Worm (Caenorhabditis elegans): ENCODE results near the gene Y56A3A.16.

Y56A3A.16 gene

DNA sequence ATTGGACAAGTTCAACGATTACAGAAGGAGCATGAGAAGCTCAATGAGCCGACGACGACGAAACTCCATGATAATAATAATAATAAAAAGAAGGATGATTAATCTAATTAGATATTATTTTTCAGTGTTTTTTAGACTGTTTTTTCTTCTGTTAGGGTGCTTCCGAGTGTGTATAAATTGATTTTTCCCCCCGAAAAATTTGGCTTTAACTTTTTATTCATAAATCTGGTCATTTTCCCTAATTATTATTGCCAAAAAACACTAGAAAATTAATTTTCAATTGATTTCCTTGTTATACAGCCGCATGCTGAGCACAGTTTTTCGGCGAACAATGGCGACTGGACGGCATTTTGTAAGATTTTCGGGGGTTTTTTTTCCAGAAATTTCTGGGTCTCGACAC is 9.5 kb upstream of the Y56A3A.16 start, which contains the start of gene nft-1:
TSS of gene nft-1 (plus strand) at position 301 of the 400 bp plus-strand sequence.
- TF ChIP-seq efl-1 (optimal IDR thresholded peaks at IDR 0.05) (no peak), efl-1 (GFP tag; optimal IDR thresholded peaks at IDR 0.05 in 1 of 2) (peak in 1 of 2 experiments; percentile 2), pag-3 (tag; optimal IDR thresholded peaks at IDR 0.05; ENCODE audit: borderline replicate concordance, insufficient read depth) (no peak)

DNA sequence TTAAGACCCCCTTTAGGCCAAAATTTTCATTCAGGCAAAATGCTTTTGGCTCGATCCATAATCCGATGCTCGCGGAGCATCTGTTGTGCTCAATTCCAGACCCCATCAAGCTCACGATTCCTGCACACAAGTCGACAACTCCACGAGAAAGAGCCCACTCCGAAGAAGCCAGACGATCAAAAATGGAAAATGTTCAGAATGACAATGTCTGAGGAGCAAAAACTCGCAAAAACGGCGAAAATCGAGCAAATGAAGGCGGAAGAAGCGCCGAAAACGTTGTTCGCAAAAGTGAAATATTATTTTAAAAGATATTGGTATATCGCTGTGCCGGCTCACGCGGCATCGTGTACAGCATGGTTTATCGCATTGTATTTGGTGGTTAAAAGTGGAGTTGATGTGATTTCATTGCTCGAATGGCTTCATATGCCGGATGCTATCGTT is 7.6 kb upstream of the Y56A3A.16 start, which contains the start of gene Y56A3A.22:
TSS of gene Y56A3A.22 (plus strand) at position 35 of the 441 bp plus-strand sequence.
- TF ChIP-seq unc-98 (GFP tag; IDR thresholded peaks at IDR 0.05) = no peak
- peak; percentile 25 for TF ChIP-seq grh-1 (GFP tag; IDR thresholded peaks at IDR 0.05)
- TF ChIP-seq hlh-4 (tag; optimal IDR thresholded peaks at IDR 0.05) = no peak
- TF ChIP-seq lin-35 (GFP tag; optimal IDR thresholded peaks at IDR 0.05) = peak in 1 of 2 experiments; percentile 29
- TF ChIP-seq lin-13 (GFP tag; optimal IDR thresholded peaks at IDR 0.05) = no peak
- TF ChIP-seq hlh-17 (GFP tag; optimal IDR thresholded peaks at IDR 0.05; ENCODE audit: borderline replicate concordance) = peak; percentile 43
- peak; percentile 70 for TF ChIP-seq aly-2 (tag; optimal IDR thresholded peaks at IDR 0.05)
- TF ChIP-seq ceh-63 (GFP tag; optimal IDR thresholded peaks at IDR 0.05) = no peak
- TF ChIP-seq nhr-71 (tag; optimal IDR thresholded peaks at IDR 0.05) = peak; percentile 62
- peak; percentile 40 for TF ChIP-seq nhr-47 (tag; optimal IDR thresholded peaks at IDR 0.05)
- peak; percentile 29 for TF ChIP-seq elt-2 (tag; optimal IDR thresholded peaks at IDR 0.05)
- TF ChIP-seq efl-1 (optimal IDR thresholded peaks at IDR 0.05) = peak; percentile 7 to 18
- peak in 1 of 2 experiments; percentile 91 for TF ChIP-seq efl-1 (GFP tag; optimal IDR thresholded peaks at IDR 0.05 in 1 of 2)
- TF ChIP-seq nhr-28 (tag; optimal IDR thresholded peaks at IDR 0.05) = no peak
- TF ChIP-seq ama-1 (optimal IDR thresholded peaks at IDR 0.05) = peak; percentile 86
- peak; percentile 14 for TF ChIP-seq snu-23 (GFP tag; optimal IDR thresholded peaks at IDR 0.05)
- TF ChIP-seq zip-4 (GFP tag; optimal IDR thresholded peaks at IDR 0.05) = peak; percentile 27
- peak; percentile 80 for TF ChIP-seq ztf-4 (tag; optimal IDR thresholded peaks at IDR 0.05)
- peak; percentile 57 for TF ChIP-seq nhr-90 (tag; optimal IDR thresholded peaks at IDR 0.05; ENCODE audit: poor library complexity)
- peak; percentile 33 for TF ChIP-seq pax-3 (tag; optimal IDR thresholded peaks at IDR 0.05)
- peak in 1 of 2 experiments; percentile 7 for TF ChIP-seq lsy-2 (tag; optimal IDR thresholded peaks at IDR 0.05)
- TF ChIP-seq rnt-1 (tag; optimal IDR thresholded peaks at IDR 0.05) = peak; percentile 39
- peak; percentile 7 for TF ChIP-seq tbx-2 (tag; optimal IDR thresholded peaks at IDR 0.05)

DNA sequence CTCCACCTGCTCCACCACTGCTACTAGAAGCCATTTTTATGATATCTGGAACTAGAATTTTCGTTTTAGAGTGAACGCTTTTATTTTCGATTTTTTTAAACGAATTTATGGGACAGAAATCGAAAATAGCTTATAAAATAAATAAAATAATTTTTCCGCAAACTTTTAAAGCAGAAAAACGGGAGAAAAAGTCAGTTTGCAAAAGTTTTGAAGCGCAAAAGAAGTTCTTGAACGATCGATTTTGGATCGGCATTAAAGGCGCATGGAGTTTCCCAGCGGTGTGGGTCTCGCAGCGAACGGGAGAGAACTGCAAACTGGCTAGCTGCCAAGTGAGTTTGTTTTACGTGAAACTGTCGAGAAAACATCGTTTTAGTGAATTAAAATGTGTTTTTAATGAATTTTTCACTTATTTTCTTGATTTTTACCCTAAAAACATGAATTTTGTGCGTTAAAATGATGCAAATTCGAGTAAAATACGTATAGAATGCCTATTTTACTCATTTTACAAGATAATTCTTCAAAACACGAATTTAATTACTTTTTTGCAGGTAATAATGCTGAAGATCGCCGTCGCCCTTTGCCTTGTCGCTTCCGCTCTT is 6.2 kb upstream of the Y56A3A.16 start, which contains the start of the genes ccf-1 and trap-4:
TSS of gene ccf-1 (minus strand) at position 51 of the 599 bp plus-strand sequence.
TSS of gene trap-4 (plus strand) at position 549 of the 599 bp plus-strand sequence.
- TF ChIP-seq lin-15B (tag; optimal IDR thresholded peaks at IDR 0.05) (peak; percentile 16), unc-30 (tag; optimal IDR thresholded peaks at IDR 0.05) (no peak), ztf-11 (tag; optimal IDR thresholded peaks at IDR 0.05) (no peak), nhr-237 (tag; optimal IDR thresholded peaks at IDR 0.05) (no peak), ceh-82 (tag; optimal IDR thresholded peaks at IDR 0.05) (peak in 2 of 3 experiments; percentile 22 to 58), nhr-71 (tag; optimal IDR thresholded peaks at IDR 0.05) (peak; percentile 58), nhr-76 (tag; optimal IDR thresholded peaks at IDR 0.05) (no peak), irx-1 (tag; optimal IDR thresholded peaks at IDR 0.05) (no peak), Y116A8C.19 (tag; optimal IDR thresholded peaks at IDR 0.05; ENCODE audit: borderline replicate concordance) (no peak), nhr-85 (tag) (peak; percentile 67), C04F5.9 (tag; optimal IDR thresholded peaks at IDR 0.05) (no peak), nhr-77 (tag; optimal IDR thresholded peaks at IDR 0.05) (peak; percentile 42), vab-15 (tag; optimal IDR thresholded peaks at IDR 0.05) (no peak), hpl-2 (GFP tag; optimal IDR thresholded peaks at IDR 0.05) (no peak), xbp-1 (tag; optimal IDR thresholded peaks at IDR 0.05) (peak; percentile 40), ces-1 (GFP tag; optimal IDR thresholded peaks at IDR 0.05) (no peak), nhr-47 (tag; optimal IDR thresholded peaks at IDR 0.05) (peak; percentile 52), ets-5 (GFP tag; IDR thresholded peaks at IDR 0.05) (no peak), sptf-1 (tag; optimal IDR thresholded peaks at IDR 0.05) (no peak), nhr-90 (tag; optimal IDR thresholded peaks at IDR 0.05; ENCODE audit: poor library complexity) (peak; percentile 20), ceh-63 (GFP tag; optimal IDR thresholded peaks at IDR 0.05) (no peak), ceh-90 (tag; optimal IDR thresholded peaks at IDR 0.05) (no peak), fkh-8 (tag; optimal IDR thresholded peaks at IDR 0.05) (peak; percentile 7), efl-1 (optimal IDR thresholded peaks at IDR 0.05) (peak; percentile 67 to 76), efl-1 (GFP tag; optimal IDR thresholded peaks at IDR 0.05 in 1 of 2) (peak; percentile 62 to 94), mab-9 (GFP tag; IDR thresholded peaks at IDR 0.05) (no peak), aly-2 (tag; optimal IDR thresholded peaks at IDR 0.05) (peak; percentile 7), efl-3 (GFP tag; optimal IDR thresholded peaks at IDR 0.05) (no peak), ceh-8 (GFP tag; optimal IDR thresholded peaks at IDR 0.05) (no peak), pax-3 (tag; optimal IDR thresholded peaks at IDR 0.05) (no peak), jun-1 (tag; optimal IDR thresholded peaks at IDR 0.05) (peak; percentile 29)

Measured in whole organism, L1 larva.